Fruit fly (Drosophila melanogaster) whole organism, embryonic: Measurements from ENCODE around the gene CG9522.

Experiments used
- Atf6 ChIP-seq: fragments of 200-800 bp; sonication (Bioruptor generic); IDR thresholded peaks from 2 replicates; pipeline ENCODE4 v1.3.6; 2022; ENCODE audit warnings: missing biosample characterization, missing genetic modification characterization
- Blimp-1 ChIP-seq: fragments of 200-800 bp; sonication (Bioruptor generic); optimal IDR thresholded peaks from 3 replicates; lab custom pipeline; 2018; ENCODE audit warnings: missing biosample characterization, missing genetic modification characterization, mild to moderate bottlenecking, moderate library complexity, missing genetic modification reagents
- CG10565 ChIP-seq: fragments of 200-800 bp; sonication (Bioruptor generic); optimal IDR thresholded peaks from 3 replicates; lab custom pipeline; 2016; ENCODE audit warnings: missing biosample characterization, mild to moderate bottlenecking, missing genetic modification characterization
- CG10654 ChIP-seq: fragments of 200-800 bp; sonication (Bioruptor generic); optimal IDR thresholded peaks from 2 replicates; lab custom pipeline; 2016; ENCODE audit warnings: missing biosample characterization, missing genetic modification characterization
- CG12391 ChIP-seq: fragments of 200-800 bp; sonication (Bioruptor generic); optimal IDR thresholded peaks from 3 replicates; lab custom pipeline; 2018; ENCODE audit warnings: missing biosample characterization, mild to moderate bottlenecking, missing genetic modification characterization, moderate library complexity
- CG13424 ChIP-seq: fragments of 200-800 bp; sonication (Bioruptor generic); optimal IDR thresholded peaks from 2 replicates; lab custom pipeline; 2019; ENCODE audit warnings: missing biosample characterization, mild to moderate bottlenecking, missing genetic modification characterization, moderate library complexity
- CG1647 ChIP-seq: fragments of 200-800 bp; sonication (Bioruptor generic); optimal IDR thresholded peaks from 3 replicates; lab custom pipeline; 2016; ENCODE audit warnings: missing biosample characterization, missing genetic modification characterization
- CG17385 ChIP-seq: fragments of 200-800 bp; sonication (Bioruptor generic); optimal IDR thresholded peaks from 3 replicates; lab custom pipeline; 2018; ENCODE audit warnings: missing biosample characterization, mild to moderate bottlenecking, missing genetic modification characterization
- CG17612 ChIP-seq: fragments of 200-800 bp; sonication (Bioruptor generic); IDR thresholded peaks from 2 replicates; pipeline ENCODE4 v1.3.6; 2022; ENCODE audit warnings: missing biosample characterization, missing genetic modification characterization
- CG1832 ChIP-seq: fragments of 200-800 bp; sonication (Bioruptor generic); optimal IDR thresholded peaks from 2 replicates; lab custom pipeline; 2017; ENCODE audit warnings: missing biosample characterization, mild to moderate bottlenecking, missing genetic modification characterization, inconsistent platforms
- CG18599 ChIP-seq: fragments of 200-800 bp; sonication (Bioruptor generic); optimal IDR thresholded peaks from 3 replicates; lab custom pipeline; 2017; ENCODE audit warnings: missing biosample characterization, missing genetic modification characterization, mild to moderate bottlenecking, moderate library complexity, missing genetic modification reagents
- CG2116 ChIP-seq: fragments of 200-800 bp; sonication (Bioruptor generic); optimal IDR thresholded peaks from 3 replicates; lab custom pipeline; 2018; ENCODE audit warnings: missing biosample characterization, mild to moderate bottlenecking, missing genetic modification characterization
- CG2202 ChIP-seq: fragments of 200-800 bp; sonication (Bioruptor generic); optimal IDR thresholded peaks from 2 replicates; lab custom pipeline; 2018; ENCODE audit warnings: missing biosample characterization, mild to moderate bottlenecking, missing genetic modification characterization
- CG32767 ChIP-seq: fragments of 200-800 bp; sonication (Bioruptor generic); IDR thresholded peaks from 2 replicates; pipeline ENCODE4 v1.3.6; 2022; ENCODE audit warnings: missing biosample characterization, missing genetic modification characterization
- CG32772 ChIP-seq: fragments of 200-800 bp; sonication (Bioruptor generic); IDR thresholded peaks from 2 replicates; pipeline ENCODE4 v1.3.6; 2022; ENCODE audit warnings: missing biosample characterization, missing genetic modification characterization
- CG3407 ChIP-seq: fragments of 200-800 bp; sonication (Bioruptor generic); optimal IDR thresholded peaks from 2 replicates; lab custom pipeline; 2018; ENCODE audit warnings: missing biosample characterization, mild to moderate bottlenecking, missing genetic modification characterization
- CG6654 ChIP-seq: fragments of 200-800 bp; sonication (Bioruptor generic); optimal IDR thresholded peaks from 2 replicates; lab custom pipeline; 2017; ENCODE audit warnings: missing biosample characterization, mild to moderate bottlenecking, missing genetic modification characterization
- CG7786 ChIP-seq: fragments of 200-800 bp; sonication (Bioruptor generic); optimal IDR thresholded peaks from 2 replicates; lab custom pipeline; 2016; ENCODE audit warnings: missing biosample characterization, missing genetic modification characterization
- D19B ChIP-seq: fragments of 200-800 bp; sonication (Bioruptor generic); optimal IDR thresholded peaks from 2 replicates; lab custom pipeline; 2017; ENCODE audit warnings: missing biosample characterization, mild to moderate bottlenecking, missing genetic modification characterization
- Dbx ChIP-seq: fragments of 200-800 bp; sonication (Bioruptor generic); IDR thresholded peaks from 3 replicates; pipeline ENCODE4 v1.3.6; 2022; ENCODE audit warnings: missing biosample characterization, missing genetic modification characterization
- Deaf1 ChIP-seq: fragments of 200-800 bp; optimal IDR thresholded peaks from 3 replicates; lab custom pipeline; 2019; ENCODE audit warnings: missing biosample characterization, mild to moderate bottlenecking, missing genetic modification characterization, moderate library complexity
- Dip3 ChIP-seq: fragments of 200-800 bp; sonication (Bioruptor generic); optimal IDR thresholded peaks from 3 replicates; lab custom pipeline; 2016; ENCODE audit warnings: missing biosample characterization, missing genetic modification characterization
- Fer2 ChIP-seq: fragments of 200-800 bp; sonication (Bioruptor generic); optimal IDR thresholded peaks from 2 replicates; lab custom pipeline; 2018; ENCODE audit warnings: missing biosample characterization, mild to moderate bottlenecking, missing genetic modification characterization, moderate library complexity
- Max ChIP-seq: fragments of 200-800 bp; sonication (Bioruptor generic); optimal IDR thresholded peaks from 2 replicates; lab custom pipeline; 2016; ENCODE audit warnings: missing biosample characterization, mild to moderate bottlenecking, missing genetic modification characterization
- Med ChIP-seq: fragments of 200-800 bp; sonication (Bioruptor generic); peaks from one replicate; lab custom pipeline; 2016; ENCODE audit warnings: missing biosample characterization, missing genetic modification characterization, mild to moderate bottlenecking, inconsistent platforms, moderate library complexity
- NC2α ChIP-seq: fragments of 200-800 bp; sonication (Bioruptor generic); optimal IDR thresholded peaks from 2 replicates; lab custom pipeline; 2016; ENCODE audit warnings: missing biosample characterization, missing genetic modification characterization
- amos ChIP-seq: fragments of 200-800 bp; sonication (Bioruptor generic); IDR thresholded peaks from 2 replicates; pipeline ENCODE4 v1.3.6; 2022; ENCODE audit warnings: missing biosample characterization, missing genetic modification characterization; ENCODE audit not compliant: partially characterized antibody
- bigmax ChIP-seq: fragments of 200-800 bp; sonication (Bioruptor generic); optimal IDR thresholded peaks from 2 replicates; lab custom pipeline; 2018; ENCODE audit warnings: missing biosample characterization, mild to moderate bottlenecking, missing genetic modification characterization
- btn ChIP-seq: fragments of 200-800 bp; sonication (Bioruptor generic); optimal IDR thresholded peaks from 2 replicates; lab custom pipeline; 2016; ENCODE audit warnings: missing biosample characterization, missing genetic modification characterization
- caup ChIP-seq: fragments of 200-800 bp; sonication (Bioruptor generic); optimal IDR thresholded peaks from 3 replicates; lab custom pipeline; 2017; ENCODE audit warnings: missing biosample characterization, mild to moderate bottlenecking, missing genetic modification characterization, moderate library complexity; ENCODE audit not compliant: severe bottlenecking
- dmrt99B ChIP-seq: fragments of 200-800 bp; sonication (Bioruptor generic); optimal IDR thresholded peaks from 2 replicates; lab custom pipeline; 2018; ENCODE audit warnings: missing biosample characterization, mild to moderate bottlenecking, missing genetic modification characterization, moderate library complexity
- fd96Cb ChIP-seq: fragments of 200-800 bp; sonication (Bioruptor generic); optimal IDR thresholded peaks from 2 replicates; lab custom pipeline; 2018; ENCODE audit warnings: missing biosample characterization, mild to moderate bottlenecking, missing genetic modification characterization, moderate library complexity
- gsb ChIP-seq: fragments of 200-800 bp; sonication (Bioruptor generic); IDR thresholded peaks from 2 replicates; pipeline ENCODE4 v1.3.6; 2022; ENCODE audit warnings: missing biosample characterization, missing genetic modification characterization
- gsb-n ChIP-seq: fragments of 200-800 bp; sonication (Bioruptor generic); optimal IDR thresholded peaks from 3 replicates; lab custom pipeline; 2018; ENCODE audit warnings: missing biosample characterization, mild to moderate bottlenecking, missing genetic modification characterization
- h ChIP-seq: fragments of >200 bp; optimal IDR thresholded peaks from 2 replicates; lab custom pipeline; 2017
- insv ChIP-seq, 2 experiments: fragments of 200-800 bp; sonication (Bioruptor generic); optimal IDR thresholded peaks; 3 replicates each; lab custom pipeline; 2016 to 2018; ENCODE audit warnings: missing biosample characterization in 2 of 2, missing genetic modification characterization in 2 of 2
- inv ChIP-seq: fragments of 200-800 bp; sonication (Bioruptor generic); IDR thresholded peaks from 2 replicates; pipeline ENCODE4 v1.3.6; 2022; ENCODE audit warnings: missing biosample characterization, missing genetic modification characterization; ENCODE audit not compliant: partially characterized antibody
- klu ChIP-seq: fragments of 200-800 bp; sonication (Bioruptor generic); IDR thresholded peaks from 2 replicates; pipeline ENCODE4 v1.3.6; 2022; ENCODE audit warnings: missing biosample characterization, missing genetic modification characterization
- pan ChIP-seq, 4 experiments: fragments of >200 bp in 3 of 4; fragments of 200-800 bp in 1 of 4; sonication (Bioruptor generic) in 1 of 4; optimal IDR thresholded peaks in 3 of 4; IDR thresholded peaks in 1 of 4; 2 replicates each; pipeline versions ENCODE4 v1.3.6 to Lab custom; 2017 to 2022; ENCODE audit warnings: missing biosample characterization in 2 of 4, missing genetic modification characterization in 2 of 4, mixed read lengths in 1 of 4
- repo ChIP-seq: fragments of 200-800 bp; sonication (Bioruptor generic); optimal IDR thresholded peaks from 2 replicates; lab custom pipeline; 2016; ENCODE audit warnings: missing biosample characterization, missing genetic modification characterization
- sens ChIP-seq: fragments of 200-800 bp; sonication (Bioruptor generic); peaks from one replicate; lab custom pipeline; 2016; ENCODE audit warnings: missing biosample characterization, missing genetic modification characterization
- sens-2 ChIP-seq: fragments of 200-800 bp; sonication (Bioruptor generic); IDR thresholded peaks from 2 replicates; pipeline ENCODE4 v1.3.6; 2022; ENCODE audit warnings: missing biosample characterization, missing genetic modification characterization
- tap ChIP-seq: fragments of 200-800 bp; optimal IDR thresholded peaks from 3 replicates; lab custom pipeline; 2019; ENCODE audit warnings: missing biosample characterization, mild to moderate bottlenecking, missing genetic modification characterization, moderate library complexity
- tgo ChIP-seq: fragments of 200-800 bp; sonication (Bioruptor generic); IDR thresholded peaks from 3 replicates; pipeline ENCODE4 v1.3.6; 2022; ENCODE audit warnings: missing biosample characterization, missing genetic modification characterization
- toy ChIP-seq: fragments of 200-800 bp; sonication (Bioruptor generic); IDR thresholded peaks from 2 replicates; pipeline ENCODE4 v1.3.6; 2022; ENCODE audit warnings: missing biosample characterization, missing genetic modification characterization
- tup ChIP-seq: fragments of 200-800 bp; sonication (Bioruptor generic); optimal IDR thresholded peaks from 2 replicates; lab custom pipeline; 2016; ENCODE audit warnings: missing biosample characterization, mild to moderate bottlenecking, missing genetic modification characterization, moderate library complexity
- twi ChIP-seq: fragments of 200-800 bp; optimal IDR thresholded peaks from 2 replicates; lab custom pipeline; 2019; ENCODE audit warnings: missing biosample characterization, mild to moderate bottlenecking, missing genetic modification characterization, moderate library complexity

CG9522 gene

DNA sequence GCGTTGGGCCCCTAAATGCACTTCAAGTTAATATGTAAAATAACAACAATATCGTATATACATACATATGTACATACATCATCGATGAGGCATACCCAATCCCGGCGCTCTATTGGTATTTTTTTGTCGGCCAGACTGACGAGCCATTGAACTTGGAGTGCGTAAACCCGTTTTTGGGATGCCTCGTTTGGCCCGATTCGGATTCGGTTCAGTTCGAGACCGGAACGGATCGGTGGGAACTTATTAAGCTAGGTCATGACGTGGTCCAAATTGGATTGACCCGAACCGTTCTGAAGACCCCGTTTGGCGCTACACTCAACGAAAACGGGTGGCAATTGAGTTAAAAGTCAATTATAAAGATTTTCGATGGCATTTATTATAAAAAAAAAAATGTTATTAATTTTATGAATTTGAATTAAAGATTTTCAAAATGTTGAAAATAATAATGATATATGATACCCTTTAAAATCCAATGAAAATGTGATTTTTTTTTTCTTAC is 2.4 kb downstream of the CG9522 start (continued):
- TF ChIP-seq tup (GFP tag; lab: Kevin White, UChicago) (no peak), Dip3 (GFP tag; lab: Kevin White, UChicago) (no peak), Fer2 (tag; lab: Kevin White, UChicago) (no peak), CG32767 (GFP tag; lab: Robert Waterston, UW) (no peak), CG1832 (no peak), klu (GFP tag; lab: Robert Waterston, UW) (no peak), CG12391 (tag; lab: Kevin White, UChicago) (peak; percentile 32), CG6654 (no peak), sens-2 (GFP tag; lab: Robert Waterston, UW) (no peak), Blimp-1 (GFP tag; lab: Kevin White, UChicago) (peak; percentile 54), fd96Cb (tag; lab: Kevin White, UChicago) (peak; percentile 13), dmrt99B (tag; lab: Kevin White, UChicago) (no peak), CG1647 (GFP tag; lab: Kevin White, UChicago) (no peak), CG10654 (GFP tag; lab: Kevin White, UChicago) (no peak)
- TF ChIP-seq, all 482 proteins: peak for 42

DNA sequence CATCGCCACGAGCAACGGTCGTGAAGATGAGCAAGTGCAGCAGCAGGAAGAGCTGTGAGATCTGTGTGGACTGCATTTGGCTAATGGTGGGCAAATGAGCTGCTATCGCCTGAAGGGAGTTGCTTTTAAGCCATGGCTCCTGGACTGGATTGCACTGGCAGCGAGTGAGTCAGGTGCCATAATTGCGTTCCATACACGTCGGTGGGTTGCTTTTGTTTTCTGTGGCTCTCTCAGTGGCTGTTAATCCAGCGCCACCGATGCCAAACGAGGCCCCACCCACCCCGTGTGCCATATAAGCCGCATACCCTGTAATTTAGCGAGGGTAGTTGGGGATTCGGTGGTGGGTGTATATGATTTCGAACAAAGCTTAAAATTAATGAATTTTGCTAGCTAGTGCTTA is 4.0 kb downstream of the CG9522 start, which contains the start of gene CG12539:
Gene CG12539, minus strand, starts transcription at position 101 of the 400 bp plus-strand sequence.
- TF ChIP-seq amos (no peak), Max (GFP tag; lab: Kevin White, UChicago) (no peak), pan (optimal IDR thresholded peaks at IDR 0.05; lab: Kevin White, UChicago) (no peak), pan (GFP tag; optimal IDR thresholded peaks at IDR 0.05 in 1 of 2, IDR thresholded peaks at IDR 0.05 in 1 of 2) (no peak), bigmax (GFP tag; lab: Kevin White, UChicago) (no peak), D19B (GFP tag; lab: Kevin White, UChicago) (peak; percentile 28), btn (GFP tag; lab: Kevin White, UChicago) (no peak)
- TF ChIP-seq, all 482 proteins: peak for 1

DNA sequence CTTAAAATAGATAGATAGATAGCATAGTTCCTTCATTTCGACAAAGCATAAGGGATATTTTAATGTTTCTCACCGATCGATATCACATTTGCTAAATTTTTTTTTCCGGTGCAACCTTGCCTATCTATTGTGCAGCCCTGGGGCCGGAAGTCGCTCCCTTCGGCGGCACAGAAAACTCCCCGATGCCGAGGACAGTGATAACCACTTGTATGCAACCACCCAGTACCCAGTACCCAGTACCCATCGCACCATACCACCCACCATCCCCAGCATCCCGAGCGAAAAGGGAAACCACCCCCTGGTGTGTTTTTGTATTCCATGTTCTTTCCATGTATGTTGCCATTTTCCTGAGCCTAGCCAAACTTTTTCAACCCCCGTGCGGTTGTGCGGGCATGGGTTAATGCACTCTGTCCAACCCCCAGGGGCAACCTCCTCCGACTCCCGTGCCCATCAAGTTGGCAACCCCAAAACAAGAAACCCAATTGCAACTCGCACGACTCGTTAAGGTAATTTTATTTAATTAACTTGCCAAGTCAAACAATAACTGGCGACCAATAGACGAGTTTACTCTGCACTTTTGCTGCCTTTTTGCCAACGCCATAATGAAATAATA is 6.6 kb downstream of the CG9522 start:
- TF ChIP-seq CG3407 (GFP tag; lab: Kevin White, UChicago), result no peak
- peak; percentile 1 for TF ChIP-seq caup (GFP tag; lab: Kevin White, UChicago)
- no peak for TF ChIP-seq tap (tag; lab: Kevin White, UChicago)
- no peak for TF ChIP-seq tgo (GFP tag; lab: Robert Waterston, UW)
- TF ChIP-seq insv (GFP tag; optimal IDR thresholded peaks at IDR 0.05; lab: Kevin White, UChicago), result no peak
- no peak for TF ChIP-seq CG17612
- peak; percentile 9 for TF ChIP-seq CG18599 (GFP tag; lab: Kevin White, UChicago)
- TF ChIP-seq Deaf1 (tag; lab: Kevin White, UChicago), result peak; percentile 19
- TF ChIP-seq gsb (GFP tag; lab: Robert Waterston, UW), result no peak
- TF ChIP-seq CG10565 (GFP tag; lab: Kevin White, UChicago), result no peak
- TF ChIP-seq CG13424, result peak; percentile 7
- TF ChIP-seq twi (tag; lab: Kevin White, UChicago), result no peak
- TF ChIP-seq CG32772, result no peak
- TF ChIP-seq toy (GFP tag; lab: Robert Waterston, UW), result no peak
- TF ChIP-seq gsb-n (tag; lab: Kevin White, UChicago), result no peak
- TF ChIP-seq CG2202 (tag; lab: Kevin White, UChicago), result no peak
- TF ChIP-seq CG17385 (GFP tag; lab: Kevin White, UChicago), result no peak
- TF ChIP-seq repo (GFP tag; lab: Kevin White, UChicago), result no peak
- TF ChIP-seq Dbx (GFP tag; lab: Robert Waterston, UW), result 0 out of 3 replicates have a peak, but pooled peaks have one; percentile 21
- no peak for TF ChIP-seq h (lab: Kevin White, UChicago)
- peak; percentile 8 for TF ChIP-seq CG2116 (GFP tag; lab: Kevin White, UChicago)
- TF ChIP-seq inv (GFP tag; lab: Robert Waterston, UW), result no peak
- peak; percentile 66 for TF ChIP-seq sens (GFP tag; lab: Kevin White, UChicago)
- no peak for TF ChIP-seq NC2α (GFP tag; lab: Kevin White, UChicago)
- peak; percentile 38; the same call in 1 of the 2 replicates for TF ChIP-seq Atf6 (GFP tag; lab: Robert Waterston, UW)
- no peak for TF ChIP-seq CG7786 (GFP tag; lab: Kevin White, UChicago)
- peak; percentile 15 for TF ChIP-seq Med (GFP tag; lab: Kevin White, UChicago)
